Fruit fly (Drosophila melanogaster) whole organism, wandering third instar larva: ENCODE measurements around the gene Rab5.

ENCODE experiments used
- Abd-B ChIP-seq: fragments of >200 bp; optimal IDR thresholded peaks from 2 replicates; lab custom pipeline; 2017; ENCODE audit warnings: missing biosample characterization, missing genetic modification characterization
- CG32264 ChIP-seq: fragments of 200-800 bp; sonication (Bioruptor generic); optimal IDR thresholded peaks from 2 replicates; lab custom pipeline; 2016; ENCODE audit warnings: missing biosample characterization, missing genetic modification characterization
- CG9705 ChIP-seq: fragments of 200-800 bp; sonication (Bioruptor generic); optimal IDR thresholded peaks from 2 replicates; lab custom pipeline; 2018; ENCODE audit warnings: missing biosample characterization, mild to moderate bottlenecking, missing genetic modification characterization
- CrebA ChIP-seq: fragments of 200-800 bp; sonication (Bioruptor generic); optimal IDR thresholded peaks from 2 replicates; lab custom pipeline; 2016; ENCODE audit warnings: missing biosample characterization, mild to moderate bottlenecking, missing genetic modification characterization, borderline replicate concordance
- Dfd ChIP-seq: fragments of >200 bp; optimal IDR thresholded peaks from 2 replicates; lab custom pipeline; 2017; ENCODE audit warnings: missing biosample characterization, missing genetic modification characterization
- Dif ChIP-seq: fragments of 200-275, 200-300 bp; sonication (Bioruptor generic); optimal IDR thresholded peaks from 2 replicates; lab custom pipeline; 2018; ENCODE audit warnings: missing biosample characterization, missing genetic modification characterization; ENCODE audit not compliant: partially characterized antibody
- GATAd ChIP-seq: sonication (Bioruptor generic); optimal IDR thresholded peaks from 2 replicates; lab custom pipeline; 2016; ENCODE audit warnings: missing biosample characterization, missing genetic modification characterization
- HLH106 ChIP-seq: fragments of 200-800 bp; optimal IDR thresholded peaks from 3 replicates; lab custom pipeline; 2019; ENCODE audit warnings: missing biosample characterization, mild to moderate bottlenecking, missing genetic modification characterization, moderate library complexity
- Hnf4 ChIP-seq: fragments of 200-800 bp; sonication (Bioruptor generic); optimal IDR thresholded peaks from 2 replicates; lab custom pipeline; 2016; ENCODE audit warnings: missing biosample characterization, mild to moderate bottlenecking, missing genetic modification characterization
- Hr78 ChIP-seq: fragments of >200 bp; optimal IDR thresholded peaks from 2 replicates; lab custom pipeline; 2017; ENCODE audit warnings: missing biosample characterization, missing genetic modification characterization
- Hr83 ChIP-seq: fragments of 200-300 bp; sonication (Bioruptor generic); optimal IDR thresholded peaks from 2 replicates; lab custom pipeline; 2016; ENCODE audit warnings: missing biosample characterization, mild to moderate bottlenecking, missing genetic modification characterization, moderate library complexity; ENCODE audit not compliant: poor library complexity, severe bottlenecking
- Jra ChIP-seq: sonication (Bioruptor generic); optimal IDR thresholded peaks from 2 replicates; lab custom pipeline; 2016; ENCODE audit warnings: missing biosample characterization, missing genetic modification characterization
- Mio ChIP-seq: sonication (Bioruptor generic); optimal IDR thresholded peaks from 2 replicates; lab custom pipeline; 2016; ENCODE audit warnings: missing biosample characterization, missing genetic modification characterization
- Myc ChIP-seq: fragments of >200 bp; optimal IDR thresholded peaks from 2 replicates; lab custom pipeline; 2017
- N ChIP-seq: fragments of >200 bp; optimal IDR thresholded peaks from 2 replicates; lab custom pipeline; 2018; ENCODE audit warnings: missing biosample characterization, missing external identifiers, missing genetic modification characterization
- OdsH ChIP-seq: fragments of 200-800 bp; sonication (Bioruptor generic); optimal IDR thresholded peaks from 2 replicates; lab custom pipeline; 2016; ENCODE audit warnings: missing biosample characterization, mild to moderate bottlenecking, missing genetic modification characterization
- Rel ChIP-seq, 2 experiments: fragments of 200-800 bp; sonication (Bioruptor generic) in 1 of 2; optimal IDR thresholded peaks; 2 replicates in 1 of 2; 3 replicates in 1 of 2; lab custom pipeline; 2016 to 2019; ENCODE audit warnings: mild to moderate bottlenecking in 2 of 2, missing biosample characterization in 2 of 2, missing genetic modification characterization in 2 of 2, moderate library complexity in 1 of 2
- Sp1 ChIP-seq: fragments of 200-800 bp; sonication (Bioruptor generic); optimal IDR thresholded peaks from 3 replicates; lab custom pipeline; 2019; ENCODE audit warnings: missing biosample characterization, mild to moderate bottlenecking, missing genetic modification characterization, moderate library complexity
- Vsx2 ChIP-seq: fragments of 200-300, 225-300 bp; sonication (Bioruptor generic); optimal IDR thresholded peaks from 2 replicates; lab custom pipeline; 2018; ENCODE audit warnings: missing biosample characterization, missing genetic modification characterization; ENCODE audit not compliant: partially characterized antibody
- br ChIP-seq: fragments of 200-800 bp; sonication (Bioruptor generic); optimal IDR thresholded peaks from 2 replicates; lab custom pipeline; 2016; ENCODE audit warnings: missing biosample characterization, missing genetic modification characterization
- brk ChIP-seq: fragments of 200-800 bp; sonication (Bioruptor generic); optimal IDR thresholded peaks from 2 replicates; lab custom pipeline; 2016; ENCODE audit warnings: missing biosample characterization, mild to moderate bottlenecking, missing genetic modification characterization
- dl ChIP-seq, 2 experiments: fragments of 175-275, 200-275 bp in 1 of 2; fragments of 200-275 bp in 1 of 2; sonication (Bioruptor generic); optimal IDR thresholded peaks; lab custom pipeline; 2018; ENCODE audit warnings: mild to moderate bottlenecking in 2 of 2, missing biosample characterization in 2 of 2, missing genetic modification characterization in 2 of 2, moderate library complexity in 2 of 2; ENCODE audit not compliant: partially characterized antibody in 2 of 2, insufficient read depth in 1 of 2
- dmrt93B ChIP-seq: fragments of 200-800 bp; sonication (Bioruptor generic); optimal IDR thresholded peaks from 2 replicates; lab custom pipeline; 2018; ENCODE audit warnings: missing biosample characterization, mild to moderate bottlenecking, missing genetic modification characterization
- dsf ChIP-seq: sonication (Bioruptor generic); optimal IDR thresholded peaks from 2 replicates; lab custom pipeline; 2016; ENCODE audit warnings: missing biosample characterization, missing genetic modification characterization, borderline replicate concordance
- ey ChIP-seq: fragments of 200-800 bp; sonication (Bioruptor generic); optimal IDR thresholded peaks from 2 replicates; lab custom pipeline; 2016; ENCODE audit warnings: missing biosample characterization, missing genetic modification characterization
- foxo ChIP-seq, 2 experiments: fragments of 200-800 bp; sonication (Bioruptor generic); optimal IDR thresholded peaks; 2 replicates in 1 of 2; 3 replicates in 1 of 2; lab custom pipeline; 2016 to 2017; ENCODE audit warnings: missing biosample characterization in 2 of 2, missing genetic modification characterization in 2 of 2
- fru ChIP-seq: fragments of 200-800 bp; sonication (Bioruptor generic); optimal IDR thresholded peaks from 3 replicates; lab custom pipeline; 2016; ENCODE audit warnings: missing biosample characterization, mild to moderate bottlenecking, missing genetic modification characterization
- h ChIP-seq: fragments of 200-800 bp; sonication (Bioruptor generic); optimal IDR thresholded peaks from 3 replicates; lab custom pipeline; 2016; ENCODE audit warnings: missing biosample characterization, mild to moderate bottlenecking, missing genetic modification characterization
- jim ChIP-seq: fragments of 175-275, 200-325 bp; sonication (Bioruptor generic); optimal IDR thresholded peaks from 2 replicates; lab custom pipeline; 2016; ENCODE audit warnings: missing biosample characterization, mild to moderate bottlenecking, missing genetic modification characterization
- lola ChIP-seq: fragments of >200 bp; optimal IDR thresholded peaks from 2 replicates; lab custom pipeline; 2017; ENCODE audit warnings: missing biosample characterization, missing genetic modification characterization
- pan ChIP-seq: fragments of >200 bp; optimal IDR thresholded peaks from 2 replicates; lab custom pipeline; 2017
- psq ChIP-seq: fragments of 200-800 bp; sonication (Bioruptor generic); optimal IDR thresholded peaks from 3 replicates; lab custom pipeline; 2017; ENCODE audit warnings: missing biosample characterization, mild to moderate bottlenecking, missing genetic modification characterization, moderate library complexity
- rgr ChIP-seq: fragments of 200-800 bp; sonication (Bioruptor generic); optimal IDR thresholded peaks from 3 replicates; lab custom pipeline; 2016; ENCODE audit warnings: missing biosample characterization, mild to moderate bottlenecking, missing genetic modification characterization
- sage ChIP-seq: fragments of 200-800 bp; sonication (Bioruptor generic); optimal IDR thresholded peaks from 2 replicates; lab custom pipeline; 2016; ENCODE audit warnings: missing biosample characterization, mild to moderate bottlenecking, missing genetic modification characterization
- sv ChIP-seq: fragments of 200-800 bp; sonication (Bioruptor generic); optimal IDR thresholded peaks from 3 replicates; lab custom pipeline; 2016; ENCODE audit warnings: missing biosample characterization, missing genetic modification characterization
- tai ChIP-seq: sonication (Bioruptor generic); optimal IDR thresholded peaks from 2 replicates; lab custom pipeline; 2016; ENCODE audit warnings: missing biosample characterization, missing genetic modification characterization
- usp ChIP-seq: fragments of >200 bp; optimal IDR thresholded peaks from 2 replicates; lab custom pipeline; 2017; ENCODE audit warnings: missing biosample characterization, missing genetic modification characterization
- woc ChIP-seq: sonication (Bioruptor generic); optimal IDR thresholded peaks from 2 replicates; lab custom pipeline; 2016; ENCODE audit warnings: missing biosample characterization, mild to moderate bottlenecking, missing genetic modification characterization

Rab5 gene

dm6 chr2L:2380805-2381204 is 15.7 kb upstream of the Rab5 start, which contains the start of gene Eogt (continued):
- TF ChIP-seq HLH106 (tag; lab: Kevin White, UChicago) (peak; percentile 97), Hr78 (no peak), Rel (GFP tag; optimal IDR thresholded peaks at IDR 0.05; lab: Kevin White, UChicago) (no peak), Rel (tag; optimal IDR thresholded peaks at IDR 0.05; lab: Kevin White, UChicago) (peak; percentile 76), pan (lab: Kevin White, UChicago) (no peak), rgr (GFP tag; lab: Kevin White, UChicago) (peak; percentile 91), OdsH (GFP tag; lab: Kevin White, UChicago) (peak; percentile 86)

- TF ChIP-seq Hr83 (no peak), HLH106 (tag; lab: Kevin White, UChicago) (no peak), Vsx2 (GFP tag; lab: Kevin White, UChicago) (no peak), Dif (GFP tag; lab: Kevin White, UChicago) (no peak), ey (GFP tag; lab: Kevin White, UChicago) (no peak), Hnf4 (GFP tag; lab: Kevin White, UChicago) (no peak), Dfd (GFP tag; lab: Kevin White, UChicago) (no peak)
These were observed 11.3 kb upstream of the Rab5 start for dm6 chr2L:2376418-2376702.

dm6 chr2L:2375655-2376417 is 10.8 kb upstream of the Rab5 start, which contains the start of gene Atxn7:
Atxn7 (plus strand) TSS chr2L:2375841.
- TF ChIP-seq Rel (GFP tag; optimal IDR thresholded peaks at IDR 0.05; lab: Kevin White, UChicago) (no peak), Rel (tag; optimal IDR thresholded peaks at IDR 0.05; lab: Kevin White, UChicago) (peak; percentile 63), brk (GFP tag; lab: Kevin White, UChicago) (no peak), fru (GFP tag; lab: Kevin White, UChicago) (peak; percentile 77), psq (GFP tag; lab: Kevin White, UChicago) (peak; percentile 30), Hnf4 (GFP tag; lab: Kevin White, UChicago) (peak; percentile 65), Myc (lab: Kevin White, UChicago) (peak; percentile 32), lola (GFP tag; lab: Kevin White, UChicago) (no peak), foxo (GFP tag; optimal IDR thresholded peaks at IDR 0.05; lab: Kevin White, UChicago) (peak; percentile 37 to 42), dsf (GFP tag; lab: Kevin White, UChicago) (peak; percentile 32), CG9705 (GFP tag; lab: Kevin White, UChicago) (peak; percentile 82), ey (GFP tag; lab: Kevin White, UChicago) (peak; percentile 45), CrebA (GFP tag; lab: Kevin White, UChicago) (no peak), Abd-B (GFP tag; lab: Kevin White, UChicago) (peak; percentile 46), sage (GFP tag; lab: Kevin White, UChicago) (peak; percentile 59), rgr (GFP tag; lab: Kevin White, UChicago) (peak; percentile 81), OdsH (GFP tag; lab: Kevin White, UChicago) (peak; percentile 35), usp (no peak), HLH106 (tag; lab: Kevin White, UChicago) (peak; percentile 44), dl (GFP tag; optimal IDR thresholded peaks at IDR 0.05; lab: Kevin White, UChicago; ENCODE audit: insufficient read depth in 1 of 2, partially characterized antibody in 2 of 2) (no peak), sv (peak; percentile 13), Jra (GFP tag; lab: Kevin White, UChicago) (peak; percentile 63), dmrt93B (peak; percentile 75), Vsx2 (GFP tag; lab: Kevin White, UChicago) (no peak), N (GFP tag; lab: Kevin White, UChicago) (peak; percentile 89), Dif (GFP tag; lab: Kevin White, UChicago) (peak; percentile 17), pan (lab: Kevin White, UChicago) (no peak), h (GFP tag; lab: Kevin White, UChicago) (peak; percentile 66), tai (no peak), Sp1 (GFP tag; lab: Kevin White, UChicago) (peak; percentile 80), GATAd (no peak), CG32264 (GFP tag; lab: Kevin White, UChicago) (peak; percentile 42), Mio (GFP tag; lab: Kevin White, UChicago) (no peak), br (peak; percentile 69), Dfd (GFP tag; lab: Kevin White, UChicago) (no peak), Hr83 (peak; percentile 69), Hr78 (no peak), woc (GFP tag; lab: Kevin White, UChicago) (peak; percentile 20), jim (GFP tag; lab: Kevin White, UChicago) (no peak)
